Fruit fly (Drosophila melanogaster) Kc167 (cell line): ENCODE measurements around the gene CG32453.
"Not testable (repeated sequence)": the region's sequence is repeated elsewhere in the genome, so short reads cannot be mapped to it uniquely, and the experiment has no call there.

ENCODE experiments used
- Myc ChIP-seq: fragments of >200 bp; optimal IDR thresholded peaks from 2 replicates; lab custom pipeline; 2017; ENCODE audit warnings: missing external identifiers
- Sin3A ChIP-seq: fragments of >200 bp; optimal IDR thresholded peaks from 2 replicates; lab custom pipeline; 2018; ENCODE audit warnings: missing external identifiers
- h ChIP-seq: fragments of >200 bp; optimal IDR thresholded peaks from 3 replicates; lab custom pipeline; 2018; ENCODE audit warnings: missing external identifiers
- insv ChIP-seq: fragments of >200 bp; optimal IDR thresholded peaks from 3 replicates; lab custom pipeline; 2018; ENCODE audit warnings: missing external identifiers
- psq ChIP-seq: fragments of >200 bp; optimal IDR thresholded peaks from 2 replicates; lab custom pipeline; 2017; ENCODE audit warnings: missing external identifiers
- ttk ChIP-seq: sonication (Bioruptor generic); optimal IDR thresholded peaks from 2 replicates; lab custom pipeline; 2017; ENCODE audit warnings: missing external identifiers

CG32453 gene

DNA sequence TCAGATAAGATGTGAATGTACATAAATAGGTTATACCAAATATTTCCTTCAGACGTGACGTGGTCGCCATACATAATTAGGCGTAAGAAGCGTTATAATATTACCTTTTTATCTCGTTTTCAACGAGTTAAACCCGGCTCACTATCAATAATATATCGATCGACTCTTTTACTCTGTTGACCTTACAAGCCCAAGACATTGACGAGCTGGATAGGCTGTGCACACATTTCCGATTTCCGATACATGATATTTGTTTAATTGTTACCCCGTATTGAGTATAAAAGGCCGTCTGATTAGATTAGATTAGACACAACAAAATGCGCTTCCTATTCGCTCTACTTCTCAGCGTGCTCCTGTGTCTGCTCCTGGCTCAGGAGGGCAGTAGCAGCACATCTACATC lies at the start of gene CG32453:
TSS of gene CG32453 (plus strand) at position 301 of the 400 bp plus-strand sequence.
- not testable (repeated sequence) for TF ChIP-seq ttk (lab: Kevin White, UChicago); Myc (lab: Kevin White, UChicago); Sin3A

DNA sequence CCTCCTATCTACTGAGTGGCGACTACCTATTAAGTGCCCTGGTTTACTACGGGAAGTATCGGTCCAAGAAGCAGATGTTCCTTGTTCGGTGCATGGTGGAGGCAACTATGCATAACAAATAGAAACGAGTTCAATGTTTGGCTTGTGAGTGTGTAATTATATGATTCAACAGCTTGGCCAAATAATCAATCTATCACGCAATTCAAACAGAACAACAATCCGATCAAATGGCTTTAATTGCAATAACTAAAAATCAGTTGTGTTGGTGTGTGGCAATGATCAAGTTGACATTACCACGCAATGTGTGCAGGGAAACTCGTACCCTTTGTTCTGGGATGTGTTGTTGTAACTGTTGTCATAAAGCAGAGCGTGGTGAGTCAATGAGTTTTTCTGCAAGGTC lies 49.4 kb upstream of the CG32453 start, which contains the start of gene CG33769:
TSS of gene CG33769 (plus strand) at position 301 of the 400 bp plus-strand sequence.
- no peak for TF ChIP-seq h (lab: Kevin White, UChicago)
- no peak for TF ChIP-seq psq (lab: Kevin White, UChicago)
- TF ChIP-seq Sin3A = no peak
- no peak for TF ChIP-seq ttk (lab: Kevin White, UChicago)

DNA sequence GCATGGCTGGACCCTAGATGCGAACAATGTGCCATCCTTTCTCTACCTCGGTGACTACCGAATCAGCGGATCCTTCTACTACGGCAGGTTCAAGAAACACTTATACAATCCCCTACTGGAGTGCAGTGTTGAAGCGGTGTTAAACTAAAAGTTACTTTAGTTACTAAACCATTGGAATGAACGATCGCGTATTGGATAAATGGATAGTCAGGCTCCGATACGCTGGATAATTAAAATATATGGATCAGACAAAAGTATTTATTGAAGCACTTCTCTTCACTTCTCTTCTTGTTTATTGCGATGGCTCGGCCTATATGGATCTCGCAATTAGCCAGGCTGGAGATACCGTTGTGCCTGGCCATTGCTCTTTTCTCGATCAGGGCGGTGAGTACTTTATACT lies 48.7 kb upstream of the CG32453 start, which contains the start of gene CG33770:
TSS of gene CG33770 (plus strand) at position 301 of the 400 bp plus-strand sequence.
- no peak for TF ChIP-seq h (lab: Kevin White, UChicago)
- TF ChIP-seq Sin3A = no peak

DNA sequence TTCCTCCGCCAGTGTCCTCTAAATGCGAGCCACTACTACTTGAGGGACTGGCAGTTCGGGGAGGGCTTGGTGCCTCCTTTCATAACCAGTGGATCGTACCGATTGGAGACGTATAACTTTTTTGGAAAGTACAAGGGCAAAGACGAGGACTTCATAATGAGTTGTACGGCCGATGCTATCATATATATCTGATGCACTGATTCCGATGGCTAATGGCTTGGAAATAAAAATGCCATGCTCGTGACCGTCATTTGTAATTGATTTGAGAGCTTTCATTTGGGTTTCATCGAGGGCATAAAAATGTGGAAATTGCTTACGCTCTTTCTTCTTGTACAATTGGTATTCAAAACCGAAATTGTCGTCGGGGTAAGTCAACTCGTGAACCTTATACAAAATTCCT lies 47.9 kb upstream of the CG32453 start, which contains the start of gene CG33771:
TSS of gene CG33771 (plus strand) at position 301 of the 400 bp plus-strand sequence.
- no peak for TF ChIP-seq Myc (lab: Kevin White, UChicago)

DNA sequence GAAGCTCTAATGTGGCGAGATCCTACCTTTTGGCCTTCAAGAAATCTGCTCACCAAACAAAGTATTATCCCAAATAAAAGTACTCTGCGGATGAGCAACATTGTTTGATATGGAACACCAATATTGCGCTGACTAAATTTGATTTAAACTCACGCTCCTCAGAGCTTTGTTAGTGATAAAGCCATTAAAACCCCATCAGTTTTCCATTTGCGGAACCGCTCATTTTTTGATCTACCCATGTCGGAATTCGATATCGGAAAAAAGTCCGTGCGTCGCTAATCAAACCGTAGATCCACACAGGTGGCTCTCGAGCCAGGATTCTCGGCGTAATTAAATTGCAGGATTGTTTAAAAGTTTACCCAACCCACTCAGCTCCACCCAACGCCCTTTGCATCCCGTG lies 44.6 kb upstream of the CG32453 start, which contains the start of gene CG33772:
TSS of gene CG33772 (minus strand) at position 101 of the 400 bp plus-strand sequence.
- no peak for TF ChIP-seq insv
- no peak for TF ChIP-seq ttk (lab: Kevin White, UChicago)
- TF ChIP-seq Sin3A = no peak
- TF ChIP-seq psq (lab: Kevin White, UChicago) = no peak
- no peak for TF ChIP-seq h (lab: Kevin White, UChicago)
- no peak for TF ChIP-seq Myc (lab: Kevin White, UChicago)

DNA sequence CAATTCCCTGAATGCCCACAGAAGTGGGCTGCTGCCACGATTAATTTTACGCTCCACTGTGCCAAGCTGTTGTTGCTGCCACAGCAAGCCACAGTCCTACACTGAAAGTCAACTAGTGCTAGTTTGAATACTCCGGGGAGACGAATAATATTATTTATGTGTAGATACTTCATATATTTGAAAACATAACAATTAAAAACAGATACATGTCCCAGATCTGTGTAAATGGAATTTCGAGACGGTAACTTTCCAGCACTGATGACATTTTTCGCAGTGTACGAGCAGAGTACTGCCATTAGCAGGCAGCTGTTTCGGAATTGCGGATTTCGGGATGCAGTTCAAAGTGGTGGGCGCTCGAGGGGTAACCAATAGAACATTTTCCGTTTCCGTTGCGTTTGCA lies 31.9 kb upstream of the CG32453 start:
- TF ChIP-seq insv = no peak
- no peak for TF ChIP-seq ttk (lab: Kevin White, UChicago)
- no peak for TF ChIP-seq Sin3A
- TF ChIP-seq Myc (lab: Kevin White, UChicago) = no peak
- TF ChIP-seq h (lab: Kevin White, UChicago) = no peak
- no peak for TF ChIP-seq psq (lab: Kevin White, UChicago)

DNA sequence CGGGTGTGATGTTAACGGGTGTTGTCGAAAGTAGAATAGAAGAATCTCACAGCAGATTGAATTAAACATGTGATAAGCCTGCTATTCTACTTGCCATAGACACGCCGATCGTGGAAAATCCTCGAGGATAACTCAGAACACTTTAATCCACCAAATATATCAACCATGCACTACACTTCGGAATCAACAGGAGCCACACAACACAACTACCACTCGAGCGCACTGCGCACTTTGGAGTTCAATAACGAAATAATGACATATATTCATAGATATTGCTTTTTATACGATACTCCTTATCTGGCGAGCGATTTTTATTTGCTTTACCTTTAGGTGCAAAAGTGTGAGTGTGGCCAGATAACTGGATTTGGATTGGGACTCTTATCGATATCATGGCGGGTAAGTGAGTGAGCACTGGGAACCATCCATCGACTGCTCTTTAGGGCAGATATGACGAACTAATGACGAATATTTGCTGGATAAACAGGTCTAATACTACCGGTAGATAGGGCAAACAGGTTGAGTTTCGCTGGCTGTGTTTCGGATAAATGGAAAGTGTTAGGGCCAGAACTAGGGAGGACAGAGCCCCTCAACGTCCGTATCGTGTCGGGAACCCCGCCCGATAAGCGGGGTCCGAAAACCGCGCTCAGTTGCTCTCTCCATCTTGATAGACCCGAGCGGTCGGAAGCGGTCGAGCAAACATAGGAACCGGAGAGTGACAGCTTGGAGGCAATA lies 27.6 kb upstream of the CG32453 start, which contains the start of gene Jhbp6:
TSS of gene Jhbp6 (plus strand) at position 682 of the 732 bp plus-strand sequence.
- TF ChIP-seq Myc (lab: Kevin White, UChicago) (no peak), insv (no peak), Sin3A (no peak), ttk (lab: Kevin White, UChicago) (no peak), h (lab: Kevin White, UChicago) (no peak), psq (lab: Kevin White, UChicago) (no peak)

DNA sequence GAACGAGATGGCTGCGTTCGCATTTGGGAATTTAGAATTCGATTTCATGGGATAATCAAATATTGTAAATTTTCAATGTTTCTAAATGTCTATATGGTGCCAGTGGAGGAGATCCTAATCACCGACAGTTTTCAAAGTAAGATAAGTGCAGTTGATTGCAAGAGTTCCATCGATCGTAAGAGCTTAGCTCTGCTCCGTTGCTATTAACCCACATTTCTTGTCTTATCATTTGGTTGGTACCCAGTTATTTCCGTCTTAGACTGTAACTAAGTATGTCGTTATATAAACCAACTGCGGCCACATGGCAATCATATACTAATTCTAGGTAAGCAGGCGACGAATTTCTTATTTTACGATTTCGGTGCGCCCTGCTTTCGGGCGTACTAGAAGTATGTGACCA lies 26.9 kb upstream of the CG32453 start:
- TF ChIP-seq insv (no peak), ttk (lab: Kevin White, UChicago) (no peak), h (lab: Kevin White, UChicago) (no peak), Myc (lab: Kevin White, UChicago) (no peak), Sin3A (no peak), psq (lab: Kevin White, UChicago) (no peak)

DNA sequence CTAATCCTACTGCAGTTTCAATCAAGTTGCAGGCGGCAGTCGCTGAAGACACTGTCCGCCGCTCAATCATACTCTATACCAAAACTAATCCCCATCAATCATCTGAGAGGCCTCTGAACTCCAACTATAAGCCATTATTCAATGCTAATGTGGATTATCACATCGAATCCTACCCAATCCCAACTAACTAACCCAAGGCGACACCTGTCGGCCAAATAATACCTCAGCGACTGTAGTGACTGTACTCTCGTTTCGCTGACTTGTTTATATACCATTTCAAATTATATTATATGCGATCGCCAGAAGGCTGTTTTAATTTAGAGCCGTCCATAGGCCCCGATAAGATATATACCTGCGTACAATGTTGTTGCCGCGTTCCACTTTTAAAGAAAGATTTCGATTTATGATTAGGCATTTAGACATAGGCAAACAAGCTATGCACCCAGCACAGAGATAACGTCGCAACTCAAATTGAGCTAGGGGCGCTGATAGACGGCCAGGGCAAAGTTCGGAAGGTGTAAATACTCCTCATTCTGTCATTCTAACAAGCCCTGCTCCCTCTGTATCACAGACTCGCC lies 25.2 kb upstream of the CG32453 start:
- TF ChIP-seq Sin3A = no peak
- no peak for TF ChIP-seq insv
- TF ChIP-seq Myc (lab: Kevin White, UChicago) = no peak
- TF ChIP-seq ttk (lab: Kevin White, UChicago) = no peak
- no peak for TF ChIP-seq h (lab: Kevin White, UChicago)
- TF ChIP-seq psq (lab: Kevin White, UChicago) = no peak

DNA sequence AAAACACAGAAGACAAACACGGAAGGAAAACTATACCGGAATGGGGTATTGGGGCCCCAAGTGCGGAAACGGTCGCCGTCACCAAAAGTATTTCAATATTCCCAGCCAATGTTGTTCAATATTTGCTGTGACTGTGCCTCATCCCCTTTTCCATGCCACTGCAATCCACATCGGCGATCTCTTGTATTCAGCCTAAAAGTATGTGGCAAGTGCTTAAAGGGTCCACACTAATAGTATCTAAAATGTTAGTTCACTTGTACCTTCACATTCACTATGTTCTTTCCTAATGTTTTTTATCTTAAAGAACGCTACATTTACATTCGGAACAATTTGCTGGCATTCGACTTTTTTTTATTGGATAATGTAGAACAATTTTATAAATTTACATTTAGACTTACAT lies 16.1 kb upstream of the CG32453 start:
- TF ChIP-seq psq (lab: Kevin White, UChicago) (no peak), ttk (lab: Kevin White, UChicago) (no peak), insv (no peak), Sin3A (no peak), Myc (lab: Kevin White, UChicago) (no peak), h (lab: Kevin White, UChicago) (no peak)

DNA sequence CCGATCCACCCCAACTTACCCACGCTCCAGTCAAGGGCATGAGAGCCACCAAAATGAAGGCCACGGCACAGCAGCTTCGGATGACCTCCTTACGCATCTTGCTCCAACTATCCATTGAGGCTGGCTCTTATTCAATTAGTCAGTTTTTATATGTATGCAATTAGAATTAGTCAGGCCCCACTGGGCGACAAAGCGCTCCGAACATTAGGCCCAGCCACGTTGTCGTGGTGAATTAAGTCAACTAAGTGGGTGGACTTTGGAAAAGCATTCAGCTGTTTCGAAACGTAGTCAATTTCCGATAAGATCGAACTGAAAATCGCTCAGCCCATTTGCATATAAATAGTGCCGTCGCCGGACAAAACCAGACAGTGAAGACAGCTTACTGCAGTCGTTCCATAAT lies 10.0 kb upstream of the CG32453 start, which contains the start of the genes CG14455 and CG14456:
TSS of gene CG14455 (minus strand) at position 101 of the 400 bp plus-strand sequence.
TSS of gene CG14456 (plus strand) at position 236 of the 400 bp plus-strand sequence.
- no peak for TF ChIP-seq Myc (lab: Kevin White, UChicago)
- no peak for TF ChIP-seq insv
- no peak for TF ChIP-seq psq (lab: Kevin White, UChicago)
- TF ChIP-seq Sin3A = no peak
- no peak for TF ChIP-seq h (lab: Kevin White, UChicago)
- no peak for TF ChIP-seq ttk (lab: Kevin White, UChicago)

DNA sequence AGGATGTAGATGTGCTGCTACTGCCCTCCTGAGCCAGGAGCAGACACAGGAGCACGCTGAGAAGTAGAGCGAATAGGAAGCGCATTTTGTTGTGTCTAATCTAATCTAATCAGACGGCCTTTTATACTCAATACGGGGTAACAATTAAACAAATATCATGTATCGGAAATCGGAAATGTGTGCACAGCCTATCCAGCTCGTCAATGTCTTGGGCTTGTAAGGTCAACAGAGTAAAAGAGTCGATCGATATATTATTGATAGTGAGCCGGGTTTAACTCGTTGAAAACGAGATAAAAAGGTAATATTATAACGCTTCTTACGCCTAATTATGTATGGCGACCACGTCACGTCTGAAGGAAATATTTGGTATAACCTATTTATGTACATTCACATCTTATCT lies 4.6 kb upstream of the CG32453 start, which contains the start of gene CG14454:
TSS of gene CG14454 (minus strand) at position 101 of the 400 bp plus-strand sequence.
- TF ChIP-seq ttk, psq, h (lab: Kevin White, UChicago): not testable (repeated sequence)
